Fruit fly (Drosophila melanogaster) whole organism, embryonic: Measurements from ENCODE around the gene Spn88Ea.

Source experiments
- B-H1 ChIP-seq: fragments of 200-800 bp; sonication (Bioruptor generic); IDR thresholded peaks from 3 replicates; pipeline ENCODE4 v1.3.6; 2022; ENCODE audit warnings: missing biosample characterization, missing genetic modification characterization
- CG10543 ChIP-seq: fragments of 200-800 bp; sonication (Bioruptor generic); optimal IDR thresholded peaks from 3 replicates; lab custom pipeline; 2017; ENCODE audit warnings: missing biosample characterization, mild to moderate bottlenecking, missing genetic modification characterization, moderate library complexity
- CG10959 ChIP-seq: fragments of 200-800 bp; sonication (Bioruptor generic); IDR thresholded peaks from 2 replicates; pipeline ENCODE4 v1.3.6; 2022; ENCODE audit warnings: missing biosample characterization, missing genetic modification characterization
- CG13624 ChIP-seq: fragments of 200-800 bp; sonication (Bioruptor generic); optimal IDR thresholded peaks from 2 replicates; lab custom pipeline; 2016; ENCODE audit warnings: missing biosample characterization, missing genetic modification characterization
- CG13894 ChIP-seq: fragments of 200-800 bp; sonication (Bioruptor generic); optimal IDR thresholded peaks from 3 replicates; lab custom pipeline; 2018; ENCODE audit warnings: missing biosample characterization, mild to moderate bottlenecking, missing genetic modification characterization, moderate library complexity
- CG15479 ChIP-seq: fragments of 200-800 bp; sonication (Bioruptor generic); optimal IDR thresholded peaks from 3 replicates; lab custom pipeline; 2019; ENCODE audit warnings: missing biosample characterization, mild to moderate bottlenecking, missing genetic modification characterization, moderate library complexity
- CG15514 ChIP-seq: fragments of 200-800 bp; sonication (Bioruptor generic); optimal IDR thresholded peaks from 3 replicates; lab custom pipeline; 2017; ENCODE audit warnings: missing biosample characterization, missing genetic modification characterization, mild to moderate bottlenecking, moderate library complexity, missing genetic modification reagents
- CG1647 ChIP-seq: fragments of 200-800 bp; sonication (Bioruptor generic); optimal IDR thresholded peaks from 3 replicates; lab custom pipeline; 2016; ENCODE audit warnings: missing biosample characterization, missing genetic modification characterization
- CG17359 ChIP-seq: fragments of 200-800 bp; sonication (Bioruptor generic); optimal IDR thresholded peaks from 3 replicates; lab custom pipeline; 2018; ENCODE audit warnings: missing biosample characterization, mild to moderate bottlenecking, missing genetic modification characterization, moderate library complexity
- CG1832 ChIP-seq: fragments of 200-800 bp; sonication (Bioruptor generic); optimal IDR thresholded peaks from 2 replicates; lab custom pipeline; 2017; ENCODE audit warnings: missing biosample characterization, mild to moderate bottlenecking, missing genetic modification characterization, inconsistent platforms
- CG30020 ChIP-seq: fragments of 200-800 bp; optimal IDR thresholded peaks from 2 replicates; lab custom pipeline; 2019; ENCODE audit warnings: missing biosample characterization, mild to moderate bottlenecking, missing genetic modification characterization, moderate library complexity
- CG32532 ChIP-seq: fragments of 200-800 bp; sonication (Bioruptor generic); IDR thresholded peaks from 2 replicates; pipeline ENCODE4 v1.3.6; 2022; ENCODE audit warnings: missing biosample characterization, missing genetic modification characterization
- CG32767 ChIP-seq: fragments of 200-800 bp; sonication (Bioruptor generic); IDR thresholded peaks from 2 replicates; pipeline ENCODE4 v1.3.6; 2022; ENCODE audit warnings: missing biosample characterization, missing genetic modification characterization
- CG33213 ChIP-seq: fragments of 200-800 bp; sonication (Bioruptor generic); optimal IDR thresholded peaks from 3 replicates; lab custom pipeline; 2016; ENCODE audit warnings: missing biosample characterization, missing genetic modification characterization
- CG3407 ChIP-seq: fragments of 200-800 bp; sonication (Bioruptor generic); optimal IDR thresholded peaks from 2 replicates; lab custom pipeline; 2018; ENCODE audit warnings: missing biosample characterization, mild to moderate bottlenecking, missing genetic modification characterization
- CG3838 ChIP-seq: fragments of 200-800 bp; sonication (Bioruptor generic); optimal IDR thresholded peaks from 3 replicates; lab custom pipeline; 2016; ENCODE audit warnings: missing biosample characterization, missing genetic modification characterization
- CG5180 ChIP-seq: fragments of 200-800 bp; sonication (Bioruptor generic); optimal IDR thresholded peaks from 3 replicates; lab custom pipeline; 2017; ENCODE audit warnings: missing biosample characterization, missing genetic modification characterization, mild to moderate bottlenecking, moderate library complexity, missing genetic modification reagents
- CG7556 ChIP-seq: fragments of 200-800 bp; sonication (Bioruptor generic); optimal IDR thresholded peaks from 2 replicates; lab custom pipeline; 2017; ENCODE audit warnings: missing biosample characterization, mild to moderate bottlenecking, missing genetic modification characterization
- CG7839 ChIP-seq: fragments of 200-800 bp; sonication (Bioruptor generic); optimal IDR thresholded peaks from 3 replicates; lab custom pipeline; 2018; ENCODE audit warnings: missing biosample characterization, mild to moderate bottlenecking, missing genetic modification characterization, moderate library complexity
- Camta ChIP-seq: fragments of 200-800 bp; sonication (Bioruptor generic); optimal IDR thresholded peaks from 2 replicates; lab custom pipeline; 2016; ENCODE audit warnings: missing biosample characterization, missing genetic modification characterization
- Dip3 ChIP-seq: fragments of 200-800 bp; sonication (Bioruptor generic); optimal IDR thresholded peaks from 3 replicates; lab custom pipeline; 2016; ENCODE audit warnings: missing biosample characterization, missing genetic modification characterization
- Fer1 ChIP-seq: fragments of 200-800 bp; sonication (Bioruptor generic); optimal IDR thresholded peaks from 2 replicates; lab custom pipeline; 2017; ENCODE audit warnings: missing biosample characterization, mild to moderate bottlenecking, missing genetic modification characterization
- Hr3 ChIP-seq: fragments of 200-800 bp; sonication (Bioruptor generic); optimal IDR thresholded peaks from 3 replicates; lab custom pipeline; 2016; ENCODE audit warnings: missing biosample characterization, missing genetic modification characterization
- NK7.1 ChIP-seq: fragments of 200-800 bp; sonication (Bioruptor generic); optimal IDR thresholded peaks from 3 replicates; lab custom pipeline; 2016; ENCODE audit warnings: missing biosample characterization, missing genetic modification characterization
- PHDP ChIP-seq: fragments of 200-800 bp; sonication (Bioruptor generic); optimal IDR thresholded peaks from 3 replicates; lab custom pipeline; 2018; ENCODE audit warnings: missing biosample characterization, mild to moderate bottlenecking, missing genetic modification characterization, moderate library complexity
- Sin3A ChIP-seq: fragments of >200 bp; optimal IDR thresholded peaks from 2 replicates; lab custom pipeline; 2018
- Sry-δ ChIP-seq: fragments of 200-800 bp; sonication (Bioruptor generic); optimal IDR thresholded peaks from 2 replicates; lab custom pipeline; 2016; ENCODE audit warnings: missing biosample characterization, missing genetic modification characterization
- bigmax ChIP-seq: fragments of 200-800 bp; sonication (Bioruptor generic); optimal IDR thresholded peaks from 2 replicates; lab custom pipeline; 2018; ENCODE audit warnings: missing biosample characterization, mild to moderate bottlenecking, missing genetic modification characterization
- chinmo ChIP-seq: fragments of 200-800 bp; sonication (Bioruptor generic); IDR thresholded peaks from 4 replicates; pipeline ENCODE4 v1.3.6; 2022; ENCODE audit warnings: missing biosample characterization, missing genetic modification characterization; ENCODE audit not compliant: partially characterized antibody
- emc ChIP-seq: fragments of 200-800 bp; sonication (Bioruptor generic); optimal IDR thresholded peaks from 2 replicates; lab custom pipeline; 2016; ENCODE audit warnings: missing biosample characterization, missing genetic modification characterization
- ewg ChIP-seq: fragments of 200-800 bp; sonication (Bioruptor generic); optimal IDR thresholded peaks from 3 replicates; lab custom pipeline; 2017; ENCODE audit warnings: mild to moderate bottlenecking, missing biosample characterization, missing genetic modification reagents, missing genetic modification characterization
- fd102C ChIP-seq: fragments of 200-800 bp; sonication (Bioruptor generic); optimal IDR thresholded peaks from 2 replicates; lab custom pipeline; 2018; ENCODE audit warnings: missing biosample characterization, mild to moderate bottlenecking, missing genetic modification characterization, moderate library complexity
- fd3F ChIP-seq: fragments of 200-800 bp; sonication (Bioruptor generic); optimal IDR thresholded peaks from 2 replicates; lab custom pipeline; 2018; ENCODE audit warnings: missing biosample characterization, mild to moderate bottlenecking, missing genetic modification characterization, moderate library complexity
- fd64A ChIP-seq: fragments of 200-800 bp; sonication (Bioruptor generic); optimal IDR thresholded peaks from 3 replicates; lab custom pipeline; 2018; ENCODE audit warnings: missing biosample characterization, mild to moderate bottlenecking, missing genetic modification characterization
- gem ChIP-seq: fragments of 200-800 bp; sonication (Bioruptor generic); optimal IDR thresholded peaks from 2 replicates; lab custom pipeline; 2019; ENCODE audit warnings: missing biosample characterization, mild to moderate bottlenecking, missing genetic modification characterization, moderate library complexity
- gro ChIP-seq: fragments of 200-800 bp; sonication (Bioruptor generic); optimal IDR thresholded peaks from 2 replicates; lab custom pipeline; 2016; ENCODE audit warnings: missing biosample characterization, missing genetic modification characterization
- gsb ChIP-seq: fragments of 200-800 bp; sonication (Bioruptor generic); IDR thresholded peaks from 2 replicates; pipeline ENCODE4 v1.3.6; 2022; ENCODE audit warnings: missing biosample characterization, missing genetic modification characterization
- klu ChIP-seq: fragments of 200-800 bp; sonication (Bioruptor generic); IDR thresholded peaks from 2 replicates; pipeline ENCODE4 v1.3.6; 2022; ENCODE audit warnings: missing biosample characterization, missing genetic modification characterization
- lab ChIP-seq: fragments of 200-800 bp; sonication (Bioruptor generic); optimal IDR thresholded peaks from 3 replicates; lab custom pipeline; 2017; ENCODE audit warnings: missing biosample characterization, missing genetic modification characterization, mild to moderate bottlenecking, moderate library complexity, missing genetic modification reagents
- lilli ChIP-seq: fragments of 200-800 bp; sonication (Bioruptor generic); optimal IDR thresholded peaks from 3 replicates; lab custom pipeline; 2016; ENCODE audit warnings: missing biosample characterization, missing genetic modification characterization
- nerfin-1 ChIP-seq: fragments of 200-800 bp; sonication (Bioruptor generic); optimal IDR thresholded peaks from 3 replicates; lab custom pipeline; 2019; ENCODE audit warnings: missing biosample characterization, mild to moderate bottlenecking, missing genetic modification characterization, moderate library complexity
- nerfin-2 ChIP-seq: fragments of 200-800 bp; sonication (Bioruptor generic); IDR thresholded peaks from 2 replicates; pipeline ENCODE4 v1.3.6; 2022; ENCODE audit warnings: missing biosample characterization, missing genetic modification characterization; ENCODE audit not compliant: partially characterized antibody
- org-1 ChIP-seq: fragments of 200-800 bp; sonication (Bioruptor generic); optimal IDR thresholded peaks from 2 replicates; lab custom pipeline; 2017; ENCODE audit warnings: missing biosample characterization, missing genetic modification characterization
- repo ChIP-seq: fragments of 200-800 bp; sonication (Bioruptor generic); optimal IDR thresholded peaks from 2 replicates; lab custom pipeline; 2016; ENCODE audit warnings: missing biosample characterization, missing genetic modification characterization
- row ChIP-seq: fragments of 200-800 bp; sonication (Bioruptor generic); IDR thresholded peaks from 3 replicates; pipeline ENCODE4 v1.3.6; 2022; ENCODE audit warnings: missing biosample characterization, missing genetic modification characterization
- sr ChIP-seq: fragments of 200-800 bp; sonication (Bioruptor generic); IDR thresholded peaks from 3 replicates; pipeline ENCODE4 v1.3.6; 2022; ENCODE audit warnings: missing biosample characterization, missing genetic modification characterization
- toy ChIP-seq: fragments of 200-800 bp; sonication (Bioruptor generic); IDR thresholded peaks from 2 replicates; pipeline ENCODE4 v1.3.6; 2022; ENCODE audit warnings: missing biosample characterization, missing genetic modification characterization
- zf30C ChIP-seq: fragments of 200-800 bp; sonication (Bioruptor generic); optimal IDR thresholded peaks from 3 replicates; lab custom pipeline; 2018; ENCODE audit warnings: missing biosample characterization, mild to moderate bottlenecking, missing genetic modification characterization

Gene Spn88Ea

DNA sequence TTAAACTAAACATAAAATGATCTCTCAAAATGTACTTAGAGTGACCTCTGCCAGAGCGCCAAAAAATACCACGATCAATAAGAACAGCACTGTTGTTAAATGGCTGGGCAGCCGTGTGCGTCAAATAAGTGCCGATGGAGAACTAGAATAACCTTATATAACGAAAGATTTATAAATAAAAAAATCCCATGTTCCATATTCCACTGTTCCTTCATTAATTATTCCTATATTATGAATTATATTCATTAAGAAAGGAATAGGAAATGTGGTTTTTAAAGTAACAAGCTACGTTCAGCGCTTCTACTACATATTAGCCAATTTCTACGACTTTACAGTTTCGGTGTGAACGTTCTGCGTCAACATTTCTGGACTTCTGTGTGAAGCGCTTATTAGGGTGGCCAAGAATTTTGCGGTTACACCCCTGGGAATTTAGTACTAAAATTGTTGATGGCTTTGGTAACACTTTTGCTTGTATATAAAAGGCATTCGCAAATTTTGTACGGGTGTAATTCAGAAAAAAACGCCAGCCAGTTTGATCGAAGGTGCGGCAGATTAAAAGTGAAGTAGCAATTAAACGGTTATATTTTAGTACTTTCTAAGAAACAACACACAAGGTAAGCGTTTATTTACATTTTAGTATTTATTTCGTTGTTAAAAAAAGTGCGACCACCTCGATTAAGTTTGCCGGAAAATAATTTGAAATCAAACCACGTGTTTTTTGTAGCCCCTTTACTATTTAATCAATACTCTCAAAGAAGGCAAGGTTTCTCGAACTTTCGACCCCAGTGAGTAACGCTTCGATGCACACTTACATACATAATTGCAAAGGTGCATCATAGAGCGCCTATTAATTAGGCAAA, 36.2 kb upstream of the Spn88Ea start, which contains the start of the genes tefu and Hsc70-4 (continued):
- TF ChIP-seq repo (GFP tag; lab: Kevin White, UChicago) (no peak), CG15514 (peak; percentile 74), CG30020 (tag; lab: Kevin White, UChicago) (peak; percentile 97), gsb (GFP tag; lab: Robert Waterston, UW) (0 out of 2 replicates have a peak, but pooled peaks have one; percentile 43), ewg (GFP tag; lab: Kevin White, UChicago) (peak; percentile 60), CG5180 (GFP tag; lab: Kevin White, UChicago) (no peak), klu (peak; percentile 81), Sry-δ (peak; percentile 53), gem (tag; lab: Kevin White, UChicago) (peak; percentile 86), B-H1 (GFP tag; lab: Robert Waterston, UW) (peak; percentile 73), CG1832 (GFP tag; lab: Kevin White, UChicago) (no peak), org-1 (GFP tag; lab: Kevin White, UChicago) (no peak), chinmo (GFP tag; lab: Robert Waterston, UW) (peak; percentile 63; the same call in 1 of the 4 replicates), CG3407 (peak; percentile 34), sr (no peak; the same call in 2 of the 3 replicates), CG10543 (peak; percentile 81), emc (GFP tag; lab: Kevin White, UChicago) (no peak), CG15479 (GFP tag; lab: Kevin White, UChicago) (no peak), fd64A (GFP tag; lab: Kevin White, UChicago) (no peak), Fer1 (peak; percentile 22), CG33213 (GFP tag; lab: Kevin White, UChicago) (peak; percentile 55), CG7839 (tag; lab: Kevin White, UChicago) (peak; percentile 76), CG32532 (GFP tag; lab: Robert Waterston, UW) (peak; percentile 80), CG13624 (GFP tag; lab: Kevin White, UChicago) (peak; percentile 48), fd102C (GFP tag; lab: Kevin White, UChicago) (no peak), CG10959 (GFP tag; lab: Robert Waterston, UW) (peak; percentile 30; the same call in 1 of the 2 replicates), CG32767 (GFP tag; lab: Robert Waterston, UW) (peak; percentile 60; the same call in 1 of the 2 replicates), lilli (GFP tag; lab: Kevin White, UChicago) (peak; percentile 69), NK7.1 (GFP tag; lab: Kevin White, UChicago) (no peak), CG17359 (peak; percentile 58), gro (GFP tag; lab: Kevin White, UChicago) (peak; percentile 4), bigmax (no peak), CG7556 (GFP tag; lab: Kevin White, UChicago) (no peak), toy (GFP tag; lab: Robert Waterston, UW) (no peak), Sin3A (lab: Kevin White, UChicago) (peak; percentile 96), nerfin-1 (tag; lab: Kevin White, UChicago) (peak; percentile 58), nerfin-2 (no peak), Camta (GFP tag; lab: Kevin White, UChicago) (peak; percentile 61), zf30C (no peak), fd3F (peak; percentile 33), row (GFP tag; lab: Robert Waterston, UW) (peak; percentile 93), PHDP (tag; lab: Kevin White, UChicago) (peak; percentile 56), CG3838 (peak; percentile 9), Dip3 (peak; percentile 77), CG13894 (tag; lab: Kevin White, UChicago) (peak; percentile 76), Hr3 (peak; percentile 81), lab (GFP tag; lab: Kevin White, UChicago) (peak; percentile 19), CG1647 (GFP tag; lab: Kevin White, UChicago) (peak; percentile 83)
